Worm (Caenorhabditis elegans) whole organism, L1 larva: ENCODE data around the gene F52D10.4.

Experiments
- ceh-88 ChIP-seq: fragments of 200-800 bp; sonication (Bioruptor generic); IDR thresholded peaks from 2 replicates; pipeline ENCODE4 v1.3.6; 2022; ENCODE audit warnings: missing genetic modification characterization, missing compliant biosample characterization
- zag-1 ChIP-seq: fragments of 150-350 bp; optimal IDR thresholded peaks from 2 replicates; lab custom pipeline; 2014; ENCODE audit warnings: missing biosample characterization, missing genetic modification characterization

DNA sequence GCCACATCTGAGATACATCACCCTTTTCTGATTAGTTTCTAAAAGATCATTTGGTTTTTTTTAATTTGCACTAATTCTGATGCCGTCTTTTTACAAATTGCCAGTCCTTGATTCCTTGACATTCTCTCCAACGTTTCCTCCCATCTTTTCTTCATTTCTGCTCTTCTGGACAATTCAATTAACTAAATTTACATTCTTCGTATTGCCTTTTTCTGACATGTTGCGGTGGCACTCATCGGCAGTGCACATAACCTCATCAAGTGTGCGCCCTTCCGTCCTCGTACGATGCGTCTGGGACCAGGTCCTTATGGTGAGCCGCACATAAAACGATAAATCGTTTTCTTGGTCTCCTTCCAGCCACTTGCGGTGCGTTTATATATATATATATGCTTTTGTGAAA, 21.7 kb downstream of the F52D10.4 start:
- TF ChIP-seq zag-1 (tag; lab: Kevin White, UChicago) = no peak
- no peak for TF ChIP-seq ceh-88 (GFP tag; lab: Robert Waterston, UW)
